Worm (Caenorhabditis elegans) whole organism, L4 larva: ENCODE measurements around the gene wrt-5.

ENCODE experiments used
- F10B5.3 ChIP-seq: sonication (generic microtip); optimal IDR thresholded peaks from 2 replicates; lab custom pipeline; 2016; ENCODE audit warnings: mild to moderate bottlenecking, missing genetic modification characterization, missing compliant biosample characterization
- F44E2.7 ChIP-seq: fragments of 200-800 bp; sonication (Bioruptor generic); IDR thresholded peaks from 2 replicates; pipeline ENCODE4 v2.1.2; 2022; ENCODE audit warnings: missing genetic modification characterization, missing compliant biosample characterization
- F49E8.2 ChIP-seq: sonication (generic microtip); optimal IDR thresholded peaks from 2 replicates; lab custom pipeline; 2016; ENCODE audit warnings: missing compliant biosample characterization, mild to moderate bottlenecking, missing genetic modification characterization, borderline replicate concordance
- Y75B8A.6 ChIP-seq: fragments of 200-800 bp; sonication (Bioruptor generic); IDR thresholded peaks from 2 replicates; pipeline ENCODE4 v1.3.6; 2022; ENCODE audit warnings: missing genetic modification reagents, missing genetic modification characterization, missing compliant biosample characterization
- ZK337.2 ChIP-seq: fragments of 200-800 bp; sonication (Bioruptor generic); IDR thresholded peaks from 2 replicates; pipeline ENCODE4 v1.3.6; 2022; ENCODE audit warnings: missing genetic modification reagents, missing genetic modification characterization, missing compliant biosample characterization
- aly-2 ChIP-seq: sonication (generic microtip); optimal IDR thresholded peaks from 2 replicates; lab custom pipeline; 2018; ENCODE audit warnings: missing biosample characterization, missing genetic modification characterization
- ama-1 ChIP-seq: fragments of 150-350 bp; optimal IDR thresholded peaks from 2 replicates; lab custom pipeline; 2014; ENCODE audit warnings: inconsistent platforms, mixed read lengths
- ceh-20 ChIP-seq: fragments of 200-800 bp; sonication (Bioruptor generic); IDR thresholded peaks from 2 replicates; pipeline ENCODE4 v1.3.6; 2022; ENCODE audit warnings: missing genetic modification reagents, missing genetic modification characterization, missing compliant biosample characterization
- ceh-32 ChIP-seq: sonication (generic microtip); optimal IDR thresholded peaks from 2 replicates; lab custom pipeline; 2016; ENCODE audit warnings: mild to moderate bottlenecking, missing genetic modification characterization, missing compliant biosample characterization; ENCODE audit not compliant: poor library complexity
- ceh-44 ChIP-seq: fragments of 200-800 bp; sonication (Bioruptor generic); IDR thresholded peaks from 2 replicates; pipeline ENCODE4 v1.3.6; 2022; ENCODE audit warnings: missing genetic modification reagents, missing genetic modification characterization, missing compliant biosample characterization
- daf-16 ChIP-seq, 3 experiments: sonication (generic microtip); optimal IDR thresholded peaks; 2 replicates each; lab custom pipeline; 2016 to 2017; ENCODE audit warnings: missing genetic modification characterization in 3 of 3, missing genetic modification reagents in 3 of 3, mild to moderate bottlenecking in 2 of 3, missing compliant biosample characterization in 2 of 3, missing biosample characterization in 1 of 3, moderate library complexity in 1 of 3
- daf-8 ChIP-seq: fragments of 200-800 bp; sonication (Bioruptor generic); IDR thresholded peaks from 2 replicates; pipeline ENCODE4 v1.3.6; 2022; ENCODE audit warnings: missing genetic modification characterization, missing compliant biosample characterization
- dmd-6 ChIP-seq: fragments of 200-800 bp; sonication (Bioruptor generic); IDR thresholded peaks from 2 replicates; pipeline ENCODE4 v1.3.6; 2022; ENCODE audit warnings: missing genetic modification reagents, missing genetic modification characterization, missing compliant biosample characterization
- dmd-8 ChIP-seq: fragments of 200-800 bp; sonication (Bioruptor generic); IDR thresholded peaks from 2 replicates; pipeline ENCODE4 v1.3.6; 2022; ENCODE audit warnings: missing genetic modification characterization, missing compliant biosample characterization
- dmd-9 ChIP-seq: fragments of 200-800 bp; sonication (Bioruptor generic); IDR thresholded peaks from 2 replicates; pipeline ENCODE4 v1.3.6; 2022; ENCODE audit warnings: missing genetic modification reagents, missing genetic modification characterization, missing compliant biosample characterization
- fkh-10 ChIP-seq: fragments of 150-350 bp; optimal IDR thresholded peaks from 2 replicates; lab custom pipeline; 2014; ENCODE audit warnings: missing biosample characterization, missing genetic modification reagents, missing genetic modification characterization
- fos-1 ChIP-seq: fragments of 150-350 bp; optimal IDR thresholded peaks from 2 replicates; lab custom pipeline; 2014; ENCODE audit warnings: missing biosample characterization, missing genetic modification characterization
- hif-1 ChIP-seq, 2 experiments: sonication (generic microtip); optimal IDR thresholded peaks; 2 replicates each; lab custom pipeline; 2016 to 2017; ENCODE audit warnings: missing compliant biosample characterization in 2 of 2, missing genetic modification characterization in 2 of 2, missing genetic modification reagents in 2 of 2, missing genotype in 2 of 2, mild to moderate bottlenecking in 1 of 2
- hmg-1.1 ChIP-seq: fragments of 200-800 bp; sonication (Bioruptor generic); IDR thresholded peaks from 2 replicates; pipeline ENCODE4 v1.3.6; 2022; ENCODE audit warnings: missing genetic modification reagents, missing genetic modification characterization, missing compliant biosample characterization
- lim-7 ChIP-seq: fragments of 200-800 bp; sonication (Bioruptor generic); IDR thresholded peaks from 2 replicates; pipeline ENCODE4 v1.3.6; 2022; ENCODE audit warnings: missing genetic modification characterization, missing compliant biosample characterization
- lin-38 ChIP-seq: fragments of 200-800 bp; sonication (Bioruptor generic); IDR thresholded peaks from 2 replicates; pipeline ENCODE4 v1.3.6; 2022; ENCODE audit warnings: missing genetic modification reagents, missing genetic modification characterization, missing compliant biosample characterization
- lsy-2 ChIP-seq, 2 experiments: fragments of 150-350 bp in 1 of 2; sonication (generic microtip) in 1 of 2; optimal IDR thresholded peaks; 2 replicates each; lab custom pipeline; 2014 to 2017; ENCODE audit warnings: missing biosample characterization in 2 of 2, missing genetic modification characterization in 2 of 2
- madf-5 ChIP-seq, 2 experiments: fragments of 200-800 bp; sonication (Bioruptor generic); IDR thresholded peaks; 2 replicates each; pipeline ENCODE4 v1.3.6; 2022; ENCODE audit warnings: missing compliant biosample characterization in 2 of 2, missing genetic modification characterization in 2 of 2
- madf-9 ChIP-seq: fragments of 200-800 bp; sonication (Bioruptor generic); conservative IDR thresholded peaks from 2 replicates; pipeline ENCODE4 v1.3.6; 2022; ENCODE audit warnings: missing genetic modification reagents, missing genetic modification characterization, missing compliant biosample characterization
- mdl-1 ChIP-seq, 2 experiments: fragments of 150-350 bp in 1 of 2; sonication (generic microtip) in 1 of 2; optimal IDR thresholded peaks; 2 replicates each; lab custom pipeline; 2014 to 2017; ENCODE audit warnings: missing biosample characterization in 2 of 2, missing genetic modification characterization in 2 of 2
- mep-1 ChIP-seq: fragments of 150-350 bp; sonication (generic microtip); optimal IDR thresholded peaks from 3 replicates; lab custom pipeline; 2014; ENCODE audit warnings: missing biosample characterization, missing genetic modification characterization
- mxl-2 ChIP-seq: fragments of 200-800 bp; sonication (Bioruptor generic); conservative IDR thresholded peaks from 2 replicates; pipeline ENCODE4 v1.3.6; 2022; ENCODE audit warnings: missing genetic modification reagents, missing genetic modification characterization, missing compliant biosample characterization
- nhr-102 ChIP-seq: sonication (generic microtip); optimal IDR thresholded peaks from 2 replicates; lab custom pipeline; 2016; ENCODE audit warnings: mild to moderate bottlenecking, missing genetic modification characterization, moderate library complexity, missing compliant biosample characterization
- nhr-48 ChIP-seq: sonication (generic microtip); optimal IDR thresholded peaks from 2 replicates; lab custom pipeline; 2016; ENCODE audit warnings: mild to moderate bottlenecking, missing genetic modification characterization, missing compliant biosample characterization
- nhr-6 ChIP-seq: fragments of 150-350 bp; optimal IDR thresholded peaks from 2 replicates; lab custom pipeline; 2014; ENCODE audit warnings: missing biosample characterization, missing genetic modification characterization
- nhr-76 ChIP-seq: fragments of 150-350 bp; optimal IDR thresholded peaks from 2 replicates; lab custom pipeline; 2014; ENCODE audit warnings: missing biosample characterization, missing genetic modification characterization
- nhr-77 ChIP-seq: fragments of 150-350 bp; optimal IDR thresholded peaks from 2 replicates; lab custom pipeline; 2014; ENCODE audit warnings: missing biosample characterization, missing genetic modification characterization
- pha-4 ChIP-seq, 2 experiments: fragments of 150-350 bp in 1 of 2; fragments of 200-800 bp in 1 of 2; sonication (Bioruptor generic) in 1 of 2; IDR thresholded peaks in 1 of 2; optimal IDR thresholded peaks in 1 of 2; 2 replicates each; pipeline versions ENCODE4 v1.3.6 to Lab custom; 2014 to 2022; ENCODE audit warnings: missing genetic modification characterization in 2 of 2, missing genetic modification reagents in 2 of 2, missing biosample characterization in 1 of 2, missing compliant biosample characterization in 1 of 2
- pqm-1 ChIP-seq: sonication (generic microtip); optimal IDR thresholded peaks from 2 replicates; lab custom pipeline; 2017; ENCODE audit warnings: missing biosample characterization, missing genetic modification characterization
- set-16 ChIP-seq: fragments of 200-800 bp; sonication (Bioruptor generic); IDR thresholded peaks from 2 replicates; pipeline ENCODE4 v1.3.6; 2022; ENCODE audit warnings: missing genetic modification reagents, missing genetic modification characterization, missing compliant biosample characterization
- skn-1 ChIP-seq: fragments of 150-350 bp; optimal IDR thresholded peaks from 2 replicates; lab custom pipeline; 2014; ENCODE audit warnings: missing biosample characterization, missing genetic modification characterization
- snpc-1.2 ChIP-seq: fragments of 200-800 bp; sonication (Bioruptor generic); IDR thresholded peaks from 2 replicates; pipeline ENCODE4 v1.3.6; 2022; ENCODE audit warnings: missing genetic modification reagents, missing genetic modification characterization, missing compliant biosample characterization
- spr-3 ChIP-seq: fragments of 200-800 bp; sonication (Bioruptor generic); optimal IDR thresholded peaks from 2 replicates; lab custom pipeline; 2018; ENCODE audit warnings: mild to moderate bottlenecking, missing genetic modification characterization, missing compliant biosample characterization
- tag-97 ChIP-seq: fragments of 200-800 bp; sonication (Bioruptor generic); IDR thresholded peaks from 2 replicates; pipeline ENCODE4 v1.3.6; 2022; ENCODE audit warnings: missing genetic modification characterization, missing compliant biosample characterization
- unc-130 ChIP-seq: sonication (generic microtip); optimal IDR thresholded peaks from 2 replicates; lab custom pipeline; 2016; ENCODE audit warnings: missing genetic modification reagents, missing genetic modification characterization, missing compliant biosample characterization
- unc-62 ChIP-seq, 3 experiments: fragments of 150-350 bp in 1 of 3; sonication (generic microtip); optimal IDR thresholded peaks in 2 of 3; peaks in 1 of 3; 1 replicate in 1 of 3; 2 replicates in 2 of 3; lab custom pipeline; 2014 to 2017; ENCODE audit warnings: missing biosample characterization in 3 of 3, missing genetic modification characterization in 3 of 3, missing genetic modification reagents in 3 of 3, missing genotype in 1 of 3
- zfp-2 ChIP-seq: sonication (generic microtip); optimal IDR thresholded peaks from 2 replicates; lab custom pipeline; 2016; ENCODE audit warnings: mild to moderate bottlenecking, missing genetic modification characterization, missing compliant biosample characterization
- zip-11 ChIP-seq: fragments of 200-800 bp; sonication (Bioruptor generic); IDR thresholded peaks from 2 replicates; pipeline ENCODE4 v1.3.6; 2022; ENCODE audit warnings: missing genetic modification characterization, missing compliant biosample characterization
- zip-2 ChIP-seq: fragments of 150-350 bp; optimal IDR thresholded peaks from 2 replicates; lab custom pipeline; 2014; ENCODE audit warnings: missing biosample characterization, missing genetic modification characterization
- ztf-7 ChIP-seq: fragments of 150-350 bp; optimal IDR thresholded peaks from 2 replicates; lab custom pipeline; 2014; ENCODE audit warnings: missing biosample characterization, missing genetic modification characterization

wrt-5 gene

ce11 chrIV:4021847-4022780, 29.3 kb downstream of the wrt-5 start (continued):
- no peak for TF ChIP-seq pha-4 (GFP tag; IDR thresholded peaks at IDR 0.05; lab: Robert Waterston, UW)
- TF ChIP-seq pha-4 (tag; optimal IDR thresholded peaks at IDR 0.05; lab: Kevin White, UChicago), result peak; percentile 76
- peak; percentile 24 for TF ChIP-seq nhr-77

ce11 chrIV:4019836-4020235, 31.6 kb downstream of the wrt-5 start:
- TF ChIP-seq nhr-76 (tag; lab: Kevin White, UChicago) (peak; percentile 5), pqm-1 (tag; lab: Kevin White, UChicago) (no peak), ceh-44 (GFP tag; lab: Robert Waterston, UW) (no peak), unc-130 (GFP tag; lab: Kevin White, UChicago) (no peak), madf-5 (GFP tag; IDR thresholded peaks at IDR 0.05; lab: Robert Waterston, UW) (no peak), set-16 (GFP tag; lab: Robert Waterston, UW) (peak; percentile 44), dmd-9 (GFP tag; lab: Robert Waterston, UW) (0 out of 2 replicates have a peak, but pooled peaks have one; percentile 26), lin-38 (GFP tag; lab: Robert Waterston, UW) (peak; percentile 41), snpc-1.2 (GFP tag; lab: Robert Waterston, UW) (no peak), spr-3 (GFP tag; lab: Kevin White, UChicago) (no peak), hmg-1.1 (GFP tag; lab: Robert Waterston, UW) (peak; percentile 81), zip-2 (tag; lab: Kevin White, UChicago) (no peak), daf-16 (GFP tag; optimal IDR thresholded peaks at IDR 0.05; lab: Kevin White, UChicago) (no peak), daf-16 (tag; optimal IDR thresholded peaks at IDR 0.05; lab: Kevin White, UChicago) (peak; percentile 20), nhr-6 (tag; lab: Kevin White, UChicago) (peak; percentile 48), Y75B8A.6 (GFP tag; lab: Robert Waterston, UW) (no peak), nhr-77 (peak; percentile 67), ama-1 (lab: Kevin White, UChicago) (peak; percentile 9), F44E2.7 (GFP tag; lab: Robert Waterston, UW) (no peak), pha-4 (GFP tag; IDR thresholded peaks at IDR 0.05; lab: Robert Waterston, UW) (no peak), pha-4 (tag; optimal IDR thresholded peaks at IDR 0.05; lab: Kevin White, UChicago) (peak; percentile 77), zip-11 (GFP tag; lab: Robert Waterston, UW) (no peak), ceh-20 (GFP tag; lab: Robert Waterston, UW) (peak; percentile 44; the same call in 1 of the 2 replicates), F49E8.2 (tag; lab: Kevin White, UChicago) (no peak), mep-1 (peak; percentile 86), aly-2 (tag; lab: Kevin White, UChicago) (no peak), mxl-2 (GFP tag; lab: Robert Waterston, UW) (no peak), zfp-2 (no peak), ztf-7 (tag; lab: Kevin White, UChicago) (no peak), ceh-32 (tag; lab: Kevin White, UChicago) (no peak), hif-1 (tag; optimal IDR thresholded peaks at IDR 0.05; lab: Kevin White, UChicago) (peak in 1 of 2 experiments; percentile 81), unc-62 (GFP tag; optimal IDR thresholded peaks at IDR 0.05 in 1 of 2; lab: Kevin White, UChicago) (no peak), unc-62 (tag; optimal IDR thresholded peaks at IDR 0.05; lab: Kevin White, UChicago) (no peak), nhr-102 (tag; lab: Kevin White, UChicago) (no peak), nhr-48 (tag; lab: Kevin White, UChicago) (peak; percentile 44), mdl-1 (tag; optimal IDR thresholded peaks at IDR 0.05; lab: Kevin White, UChicago) (peak; percentile 46 to 94), madf-9 (GFP tag; lab: Robert Waterston, UW) (0 out of 2 replicates have a peak, but pooled peaks have one; percentile 19), fos-1 (tag; lab: Kevin White, UChicago) (no peak), tag-97 (GFP tag; lab: Robert Waterston, UW) (no peak), lsy-2 (tag; optimal IDR thresholded peaks at IDR 0.05; lab: Kevin White, UChicago) (peak; percentile 66 to 79), dmd-8 (GFP tag; lab: Robert Waterston, UW) (no peak), skn-1 (tag; lab: Kevin White, UChicago) (no peak), ZK337.2 (GFP tag; lab: Robert Waterston, UW) (no peak), lim-7 (GFP tag; lab: Robert Waterston, UW) (no peak), dmd-6 (GFP tag; lab: Robert Waterston, UW) (peak; percentile 75), daf-8 (GFP tag; lab: Robert Waterston, UW) (no peak), F10B5.3 (no peak), fkh-10 (GFP tag; lab: Kevin White, UChicago) (no peak)
